Worm (Caenorhabditis elegans): Measurements from ENCODE around the gene tald-1.
A peak's percentile ranks its signal among the peaks of the same experiment; 100 is the strongest.

The tald-1 gene

DNA sequence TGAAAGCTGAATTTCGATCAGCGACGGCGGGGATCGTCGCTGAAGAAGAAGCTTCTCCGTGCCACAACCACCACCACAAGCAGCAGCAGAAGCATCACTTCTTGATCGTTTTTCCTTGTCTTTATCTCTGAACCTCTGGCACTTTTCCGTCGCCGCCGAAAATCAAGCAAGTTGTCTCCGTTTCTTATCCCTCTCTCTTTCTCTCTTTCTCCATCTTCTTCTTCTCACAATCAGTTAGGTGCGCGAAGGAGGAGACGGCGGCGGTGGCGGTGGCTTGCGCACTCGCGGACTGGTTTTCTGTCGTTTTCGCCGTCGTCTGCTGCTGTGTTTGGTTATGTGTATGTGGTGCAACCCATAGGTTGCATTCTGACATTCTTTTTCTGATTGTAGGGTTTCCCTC lies 12.0 kb downstream of the tald-1 start (continued):
- peak; percentile 39 for TF ChIP-seq mep-1 (tag; optimal IDR thresholded peaks at IDR 0.05)
- peak in 1 of 2 experiments; percentile 52 for TF ChIP-seq mdl-1 (tag; optimal IDR thresholded peaks at IDR 0.05)
- TF ChIP-seq vab-7 (GFP tag; IDR thresholded peaks at IDR 0.05) = no peak
- TF ChIP-seq aha-1 (tag) = peak; percentile 47
- TF ChIP-seq pha-4 (GFP tag; IDR thresholded peaks at IDR 0.05) = 0 out of 2 replicates have a peak, but pooled peaks have one; percentile 14
- no peak for TF ChIP-seq pha-4 (tag; optimal IDR thresholded peaks at IDR 0.05)
- no peak for TF ChIP-seq Y5F2A.4 (GFP tag; optimal IDR thresholded peaks at IDR 0.05)
- peak; percentile 68 for TF ChIP-seq mxl-3 (GFP tag; optimal IDR thresholded peaks at IDR 0.05)

DNA sequence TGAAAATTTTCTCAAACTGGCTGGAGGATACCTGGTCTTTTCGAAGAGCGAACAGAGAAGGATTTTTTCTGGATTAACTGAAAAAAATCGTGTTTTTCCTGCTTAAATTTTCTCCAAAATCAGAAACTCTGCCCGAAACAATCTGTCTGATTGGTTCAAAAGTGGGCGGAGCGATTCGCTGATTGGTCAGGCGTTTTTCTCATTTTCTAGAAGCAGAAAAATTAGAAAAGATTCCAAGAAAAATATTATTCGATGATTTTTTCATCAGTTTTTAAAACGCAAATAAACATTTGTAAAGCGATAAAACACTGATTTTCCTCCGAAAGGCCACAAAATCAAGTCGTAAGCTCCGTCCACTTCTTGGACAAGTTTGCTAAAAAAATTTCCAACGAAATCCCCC lies 12.4 kb downstream of the tald-1 start:
- TF ChIP-seq pqm-1 (tag; optimal IDR thresholded peaks at IDR 0.05) (no peak), pha-4 (GFP tag; IDR thresholded peaks at IDR 0.05) (no peak), pha-4 (tag; optimal IDR thresholded peaks at IDR 0.05) (no peak), cey-2 (tag; optimal IDR thresholded peaks at IDR 0.05; ENCODE audit: borderline replicate concordance, insufficient read depth) (no peak), lir-3 (tag; optimal IDR thresholded peaks at IDR 0.05) (no peak), nhr-11 (tag; optimal IDR thresholded peaks at IDR 0.05) (no peak), hif-1 (tag; optimal IDR thresholded peaks at IDR 0.05) (no peak)

DNA sequence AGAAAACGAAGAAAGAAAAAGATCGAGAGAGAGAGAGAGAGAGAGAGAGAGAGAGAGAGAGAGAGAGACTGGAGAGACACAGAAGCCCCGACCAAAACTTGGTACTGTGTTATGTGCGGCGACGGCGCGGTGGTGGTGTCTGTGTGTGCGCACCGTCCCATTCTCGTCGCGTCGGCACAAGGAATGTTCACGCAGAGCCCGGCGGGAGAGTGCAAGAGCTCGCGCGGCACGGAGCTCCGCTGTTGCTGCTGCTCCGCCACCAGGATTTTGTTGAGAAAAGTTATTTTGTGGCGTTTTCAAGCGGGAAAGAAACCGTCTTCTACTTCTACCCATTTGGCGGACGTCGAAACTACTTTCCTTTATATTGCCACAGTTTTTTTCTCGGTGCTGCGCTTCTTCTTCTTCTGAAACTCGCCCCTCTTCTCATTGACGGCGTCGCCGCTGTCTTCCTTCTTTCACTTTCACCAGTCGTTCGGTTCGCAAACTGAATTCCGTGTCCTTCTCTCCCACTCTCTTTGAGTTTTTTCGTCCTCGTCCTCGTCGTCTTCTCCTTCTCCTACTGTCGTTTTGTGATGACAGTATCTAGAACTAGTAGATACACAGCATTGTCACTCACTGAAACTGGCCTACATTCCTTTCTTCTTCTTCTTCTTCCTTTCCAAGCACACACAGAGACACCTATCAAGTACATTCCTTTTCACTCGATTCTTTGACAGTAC lies 13.1 kb downstream of the tald-1 start:
- TF ChIP-seq ceh-32 (tag; optimal IDR thresholded peaks at IDR 0.05; ENCODE audit: poor library complexity) (no peak), daf-16 (GFP tag; optimal IDR thresholded peaks at IDR 0.05) (no peak), daf-16 (tag; optimal IDR thresholded peaks at IDR 0.05) (peak; percentile 3), mxl-3 (GFP tag; optimal IDR thresholded peaks at IDR 0.05) (peak; percentile 29), T26A8.4 (GFP tag; IDR thresholded peaks at IDR 0.05) (no peak), lin-38 (GFP tag; IDR thresholded peaks at IDR 0.05) (peak; percentile 18), nhr-25 (tag; optimal IDR thresholded peaks at IDR 0.05; ENCODE audit: borderline replicate concordance, insufficient read depth) (peak; percentile 1), madf-9 (GFP tag; conservative IDR thresholded peaks at IDR 0.05) (0 out of 2 replicates have a peak, but pooled peaks have one; percentile 13), ZK546.5 (tag; optimal IDR thresholded peaks at IDR 0.05) (no peak), lin-39 (tag; optimal IDR thresholded peaks at IDR 0.05) (no peak), nhr-111 (GFP tag; optimal IDR thresholded peaks at IDR 0.05) (no peak), ceh-28 (tag; optimal IDR thresholded peaks at IDR 0.05) (no peak), R02D3.7 (tag; optimal IDR thresholded peaks at IDR 0.05) (no peak), rbr-2 (tag; optimal IDR thresholded peaks at IDR 0.05) (no peak), unc-130 (GFP tag; optimal IDR thresholded peaks at IDR 0.05) (no peak), sdz-12 (GFP tag; optimal IDR thresholded peaks at IDR 0.05) (no peak), aha-1 (tag) (no peak), jun-1 (tag; optimal IDR thresholded peaks at IDR 0.05) (no peak), nhr-42 (GFP tag; IDR thresholded peaks at IDR 0.05) (no peak), D1046.2 (GFP tag; IDR thresholded peaks at IDR 0.05) (no peak), skn-1 (tag; optimal IDR thresholded peaks at IDR 0.05) (no peak), php-3 (GFP tag; IDR thresholded peaks at IDR 0.05) (no peak), F44E2.7 (GFP tag; IDR thresholded peaks at IDR 0.05) (0 out of 2 replicates have a peak, but pooled peaks have one; percentile 36), lin-15B (tag; optimal IDR thresholded peaks at IDR 0.05) (no peak), tra-1 (GFP tag; IDR thresholded peaks at IDR 0.05) (no peak), nhr-6 (tag; optimal IDR thresholded peaks at IDR 0.05) (no peak), hlh-11 (tag; optimal IDR thresholded peaks at IDR 0.05) (no peak), daf-8 (GFP tag; IDR thresholded peaks at IDR 0.05) (no peak), mdt-29 (GFP tag; IDR thresholded peaks at IDR 0.05) (no peak), fos-1 (tag; optimal IDR thresholded peaks at IDR 0.05) (no peak), set-16 (GFP tag; IDR thresholded peaks at IDR 0.05) (peak; percentile 95), lin-13 (GFP tag; optimal IDR thresholded peaks at IDR 0.05) (no peak)
